Fruit fly (Drosophila melanogaster) whole organism, prepupa: ENCODE results near the gene t-Grip91.

Source experiments
- CG11294 ChIP-seq: fragments of 200-800 bp; sonication (Bioruptor generic); IDR thresholded peaks from 2 replicates; pipeline ENCODE4 v1.3.6; 2022; ENCODE audit warnings: missing biosample characterization, missing genetic modification characterization
- CG3032 ChIP-seq: fragments of 200-800 bp; optimal IDR thresholded peaks from 2 replicates; lab custom pipeline; 2019; ENCODE audit warnings: missing biosample characterization, mild to moderate bottlenecking, missing genetic modification characterization, moderate library complexity
- CG6276 ChIP-seq: fragments of 200-800 bp; sonication (Bioruptor generic); optimal IDR thresholded peaks from 2 replicates; lab custom pipeline; 2017; ENCODE audit warnings: missing biosample characterization, mild to moderate bottlenecking, missing genetic modification characterization
- CG8632 ChIP-seq: fragments of 200-800 bp; sonication (Bioruptor generic); optimal IDR thresholded peaks from 3 replicates; lab custom pipeline; 2016; ENCODE audit warnings: missing biosample characterization, missing genetic modification characterization
- Hr4 ChIP-seq: fragments of 200-800 bp; sonication (Bioruptor generic); optimal IDR thresholded peaks from 3 replicates; lab custom pipeline; 2016; ENCODE audit warnings: missing biosample characterization, missing genetic modification characterization
- Sox14 ChIP-seq: fragments of 200-800 bp; sonication (Bioruptor generic); optimal IDR thresholded peaks from 3 replicates; lab custom pipeline; 2016; ENCODE audit warnings: missing biosample characterization, missing genetic modification characterization
- cyc ChIP-seq: fragments of 200-800 bp; sonication (Bioruptor generic); optimal IDR thresholded peaks from 3 replicates; lab custom pipeline; 2016; ENCODE audit warnings: missing biosample characterization, missing genetic modification characterization
- fkh ChIP-seq: fragments of 200-800 bp; sonication (Bioruptor generic); optimal IDR thresholded peaks from 3 replicates; lab custom pipeline; 2017; ENCODE audit warnings: missing biosample characterization, mild to moderate bottlenecking, missing genetic modification characterization, moderate library complexity

DNA sequence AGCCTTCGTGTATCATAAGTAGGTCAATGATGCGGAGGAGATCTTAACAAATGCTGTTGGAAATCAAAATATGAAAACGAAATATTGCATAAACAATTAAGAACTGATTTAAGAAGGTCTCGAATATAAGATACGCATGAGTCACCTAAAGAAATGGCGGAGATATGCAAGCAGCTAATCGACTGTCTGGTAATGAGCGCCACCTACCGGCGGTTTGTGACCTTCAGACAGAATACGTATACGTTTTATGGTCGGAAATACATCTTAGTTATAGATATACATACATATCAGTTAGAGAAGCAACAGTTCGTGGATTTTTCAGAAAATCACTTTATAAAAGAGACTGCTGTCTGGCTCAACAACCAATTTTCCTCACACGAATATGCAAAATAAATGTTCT lies 889 bp upstream of the t-Grip91 start:
- TF ChIP-seq CG8632 (GFP tag; lab: Kevin White, UChicago) = no peak
- TF ChIP-seq Sox14 (GFP tag; lab: Kevin White, UChicago) = no peak
- TF ChIP-seq CG11294 (GFP tag; lab: Robert Waterston, UW) = no peak
- no peak for TF ChIP-seq cyc (GFP tag; lab: Kevin White, UChicago)
- TF ChIP-seq fkh (GFP tag; lab: Kevin White, UChicago) = no peak
- no peak for TF ChIP-seq CG3032 (tag; lab: Kevin White, UChicago)
- no peak for TF ChIP-seq CG6276 (GFP tag; lab: Kevin White, UChicago)
- no peak for TF ChIP-seq Hr4 (GFP tag; lab: Kevin White, UChicago)
